Worm (Caenorhabditis elegans) whole organism, L1 larva: Measurements from ENCODE around the gene W06D11.3.

Source experiments
- ces-1 ChIP-seq: fragments of 150-350 bp; optimal IDR thresholded peaks from 2 replicates; lab custom pipeline; 2014; ENCODE audit warnings: missing biosample characterization, missing genetic modification reagents, missing genetic modification characterization
- elt-2 ChIP-seq: sonication (generic microtip); optimal IDR thresholded peaks from 2 replicates; lab custom pipeline; 2016; ENCODE audit warnings: missing genetic modification characterization, mild to moderate bottlenecking, inconsistent platforms, missing compliant biosample characterization, missing genetic modification reagents
- fos-1 ChIP-seq: fragments of 150-350 bp; optimal IDR thresholded peaks from 2 replicates; lab custom pipeline; 2014; ENCODE audit warnings: missing biosample characterization, missing genetic modification characterization
- lin-35 ChIP-seq, 2 experiments: fragments of 150-350 bp; optimal IDR thresholded peaks; 2 replicates each; lab custom pipeline; 2014; ENCODE audit warnings: missing biosample characterization in 2 of 2, missing genetic modification characterization in 2 of 2, missing genetic modification reagents in 2 of 2
- nhr-47 ChIP-seq: sonication (generic microtip); optimal IDR thresholded peaks from 2 replicates; lab custom pipeline; 2016; ENCODE audit warnings: mild to moderate bottlenecking, missing genetic modification characterization, moderate library complexity, missing compliant biosample characterization
- nhr-77 ChIP-seq: fragments of 150-350 bp; optimal IDR thresholded peaks from 2 replicates; lab custom pipeline; 2014; ENCODE audit warnings: missing biosample characterization, missing genetic modification characterization
- nhr-90 ChIP-seq: sonication (generic microtip); optimal IDR thresholded peaks from 2 replicates; lab custom pipeline; 2016; ENCODE audit warnings: mild to moderate bottlenecking, missing genetic modification characterization, missing compliant biosample characterization; ENCODE audit not compliant: poor library complexity
- snpc-4 ChIP-seq: fragments of 150-350 bp; optimal IDR thresholded peaks from 2 replicates; lab custom pipeline; 2014; ENCODE audit warnings: missing biosample characterization, missing genetic modification characterization
- unc-130 ChIP-seq: fragments of 150-350 bp; optimal IDR thresholded peaks from 2 replicates; lab custom pipeline; 2017; ENCODE audit warnings: missing biosample characterization, missing genetic modification characterization, inconsistent platforms

DNA sequence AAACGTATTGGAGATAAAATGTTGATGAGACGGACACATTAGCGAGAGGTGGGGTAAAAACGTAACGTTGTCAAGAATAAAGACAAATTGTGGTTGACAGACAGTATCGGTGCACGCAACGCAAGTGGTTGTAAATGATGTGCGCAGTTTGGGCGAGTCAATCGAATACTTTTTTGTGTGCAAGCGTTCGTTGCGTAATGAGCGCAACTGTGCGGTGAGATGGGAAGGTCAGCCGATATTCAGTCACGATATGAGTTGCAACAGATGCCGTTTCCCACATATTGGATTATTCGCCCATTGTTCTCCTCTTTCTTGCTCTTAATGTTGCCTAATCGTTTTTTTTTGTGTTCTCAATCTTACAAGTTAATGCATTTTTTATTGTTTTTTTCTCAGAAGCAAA lies 22.3 kb downstream of the W06D11.3 start, which contains the start of gene ceh-40:
- TF ChIP-seq unc-130 (tag; lab: Kevin White, UChicago) (no peak), nhr-90 (tag; lab: Kevin White, UChicago) (no peak), lin-35 (GFP tag; optimal IDR thresholded peaks at IDR 0.05; lab: Kevin White, UChicago) (no peak), elt-2 (tag; lab: Kevin White, UChicago) (no peak), nhr-47 (tag; lab: Kevin White, UChicago) (no peak), snpc-4 (tag; lab: Kevin White, UChicago) (no peak), fos-1 (tag; lab: Kevin White, UChicago) (no peak), nhr-77 (tag; lab: Kevin White, UChicago) (no peak), ces-1 (GFP tag; lab: Kevin White, UChicago) (no peak)
